Fruit fly (Drosophila melanogaster) whole organism, embryonic: ENCODE data around the gene BRWD3.

Source experiments
- C15 ChIP-seq: fragments of 200-800 bp; sonication (Bioruptor generic); IDR thresholded peaks from 3 replicates; pipeline ENCODE4 v1.3.6; 2022; ENCODE audit warnings: missing biosample characterization, missing genetic modification characterization
- CG10321 ChIP-seq: fragments of 200-800 bp; sonication (Bioruptor generic); IDR thresholded peaks from 2 replicates; pipeline ENCODE4 v1.3.6; 2022; ENCODE audit warnings: missing biosample characterization, missing genetic modification characterization
- CG10543 ChIP-seq: fragments of 200-800 bp; sonication (Bioruptor generic); optimal IDR thresholded peaks from 3 replicates; lab custom pipeline; 2017; ENCODE audit warnings: missing biosample characterization, mild to moderate bottlenecking, missing genetic modification characterization, moderate library complexity
- CG12155 ChIP-seq: fragments of 200-800 bp; sonication (Bioruptor generic); optimal IDR thresholded peaks from 3 replicates; lab custom pipeline; 2016; ENCODE audit warnings: missing biosample characterization, missing genetic modification characterization
- CG13296 ChIP-seq: fragments of 200-800 bp; sonication (Bioruptor generic); optimal IDR thresholded peaks from 3 replicates; lab custom pipeline; 2018; ENCODE audit warnings: missing biosample characterization, mild to moderate bottlenecking, missing genetic modification characterization
- CG13624 ChIP-seq: fragments of 200-800 bp; sonication (Bioruptor generic); optimal IDR thresholded peaks from 2 replicates; lab custom pipeline; 2016; ENCODE audit warnings: missing biosample characterization, missing genetic modification characterization
- CG14667 ChIP-seq: fragments of 200-800 bp; sonication (Bioruptor generic); IDR thresholded peaks from 2 replicates; pipeline ENCODE4 v1.3.6; 2022; ENCODE audit warnings: missing biosample characterization, missing genetic modification characterization
- CG15269 ChIP-seq: fragments of 200-800 bp; sonication (Bioruptor generic); optimal IDR thresholded peaks from 2 replicates; lab custom pipeline; 2018; ENCODE audit warnings: missing biosample characterization, mild to moderate bottlenecking, missing genetic modification characterization, moderate library complexity
- CG1529 ChIP-seq: fragments of 200-800 bp; sonication (Bioruptor generic); optimal IDR thresholded peaks from 3 replicates; lab custom pipeline; 2018; ENCODE audit warnings: missing biosample characterization, missing genetic modification characterization
- CG1602 ChIP-seq: fragments of 200-800 bp; sonication (Bioruptor generic); optimal IDR thresholded peaks from 3 replicates; lab custom pipeline; 2016; ENCODE audit warnings: missing biosample characterization, missing genetic modification characterization
- CG16779 ChIP-seq: fragments of 200-800 bp; sonication (Bioruptor generic); IDR thresholded peaks from 2 replicates; pipeline ENCODE4 v1.3.6; 2022; ENCODE audit warnings: missing biosample characterization, missing genetic modification characterization
- CG18011 ChIP-seq: fragments of 200-800 bp; sonication (Bioruptor generic); optimal IDR thresholded peaks from 2 replicates; lab custom pipeline; 2017; ENCODE audit warnings: missing biosample characterization, missing genetic modification characterization, mild to moderate bottlenecking, moderate library complexity, missing genotype
- CG18476 ChIP-seq: fragments of 200-800 bp; sonication (Bioruptor generic); optimal IDR thresholded peaks from 2 replicates; lab custom pipeline; 2016; ENCODE audit warnings: missing biosample characterization, mild to moderate bottlenecking, missing genetic modification characterization
- CG18599 ChIP-seq: fragments of 200-800 bp; sonication (Bioruptor generic); optimal IDR thresholded peaks from 3 replicates; lab custom pipeline; 2017; ENCODE audit warnings: missing biosample characterization, missing genetic modification characterization, mild to moderate bottlenecking, moderate library complexity, missing genetic modification reagents
- CG2120 ChIP-seq: fragments of 200-800 bp; sonication (Bioruptor generic); optimal IDR thresholded peaks from 3 replicates; lab custom pipeline; 2016; ENCODE audit warnings: missing biosample characterization, missing genetic modification characterization
- CG32532 ChIP-seq: fragments of 200-800 bp; sonication (Bioruptor generic); IDR thresholded peaks from 2 replicates; pipeline ENCODE4 v1.3.6; 2022; ENCODE audit warnings: missing biosample characterization, missing genetic modification characterization
- CG3281 ChIP-seq: fragments of 200-800 bp; sonication (Bioruptor generic); optimal IDR thresholded peaks from 3 replicates; lab custom pipeline; 2017; ENCODE audit warnings: missing biosample characterization, mild to moderate bottlenecking, missing genetic modification characterization
- CG34376 ChIP-seq: fragments of 200-800 bp; sonication (Bioruptor generic); optimal IDR thresholded peaks from 2 replicates; lab custom pipeline; 2018; ENCODE audit warnings: missing biosample characterization, mild to moderate bottlenecking, missing genetic modification characterization
- CG4854 ChIP-seq: fragments of 200-800 bp; sonication (Bioruptor generic); optimal IDR thresholded peaks from 2 replicates; lab custom pipeline; 2016; ENCODE audit warnings: missing biosample characterization, missing genetic modification characterization, inconsistent platforms
- CG5953 ChIP-seq: fragments of 200-800 bp; sonication (Bioruptor generic); IDR thresholded peaks from 2 replicates; pipeline ENCODE4 v1.3.6; 2022; ENCODE audit warnings: missing biosample characterization, missing genetic modification characterization
- CG6175 ChIP-seq: fragments of 200-800 bp; sonication (Bioruptor generic); IDR thresholded peaks from 3 replicates; pipeline ENCODE4 v1.3.6; 2022; ENCODE audit warnings: missing biosample characterization, missing genetic modification characterization
- CG6854 ChIP-seq: fragments of 200-800 bp; sonication (Bioruptor generic); optimal IDR thresholded peaks from 3 replicates; lab custom pipeline; 2017; ENCODE audit warnings: missing biosample characterization, mild to moderate bottlenecking, missing genetic modification characterization
- CG8290 ChIP-seq, 3 experiments: fragments of 200-800 bp; sonication (Bioruptor generic); optimal IDR thresholded peaks; 2 replicates each; lab custom pipeline; 2016 to 2019; ENCODE audit warnings: missing biosample characterization in 3 of 3, missing genetic modification characterization in 3 of 3, mild to moderate bottlenecking in 2 of 3, moderate library complexity in 1 of 3
- CG8478 ChIP-seq: fragments of >200 bp; optimal IDR thresholded peaks from 2 replicates; lab custom pipeline; 2018
- CHES-1-like ChIP-seq: fragments of 200-800 bp; sonication (Bioruptor generic); optimal IDR thresholded peaks from 2 replicates; lab custom pipeline; 2016; ENCODE audit warnings: missing biosample characterization, missing genetic modification characterization
- D19A ChIP-seq: fragments of 200-800 bp; optimal IDR thresholded peaks from 3 replicates; lab custom pipeline; 2019; ENCODE audit warnings: missing biosample characterization, mild to moderate bottlenecking, missing genetic modification characterization, moderate library complexity
- Doc3 ChIP-seq: fragments of 200-800 bp; sonication (Bioruptor generic); IDR thresholded peaks from 3 replicates; pipeline ENCODE4 v1.3.6; 2022; ENCODE audit warnings: missing biosample characterization, missing genetic modification characterization; ENCODE audit not compliant: partially characterized antibody
- E2f2 ChIP-seq: fragments of 200-800 bp; sonication (Bioruptor generic); IDR thresholded peaks from 2 replicates; pipeline ENCODE4 v1.3.6; 2022; ENCODE audit warnings: missing biosample characterization, missing genetic modification characterization
- GATAe ChIP-seq: fragments of 200-800 bp; sonication (Bioruptor generic); conservative IDR thresholded peaks from 2 replicates; pipeline ENCODE4 v1.3.6; 2022; ENCODE audit warnings: missing biosample characterization, missing genetic modification characterization
- Kr ChIP-seq: fragments of 200-800 bp; sonication (Bioruptor generic); optimal IDR thresholded peaks from 2 replicates; lab custom pipeline; 2017; ENCODE audit warnings: missing biosample characterization, mild to moderate bottlenecking, missing genetic modification characterization
- Med ChIP-seq: fragments of 200-800 bp; sonication (Bioruptor generic); peaks from one replicate; lab custom pipeline; 2016; ENCODE audit warnings: missing biosample characterization, missing genetic modification characterization, mild to moderate bottlenecking, inconsistent platforms, moderate library complexity
- Meics ChIP-seq: fragments of 200-800 bp; sonication (Bioruptor generic); optimal IDR thresholded peaks from 2 replicates; lab custom pipeline; 2017; ENCODE audit warnings: missing biosample characterization, mild to moderate bottlenecking, missing genetic modification characterization
- Stat92E ChIP-seq, 3 experiments: fragments of >200 bp in 2 of 3; fragments of 200-800 bp in 1 of 3; sonication (Bioruptor generic) in 1 of 3; optimal IDR thresholded peaks; 2 replicates each; lab custom pipeline; 2017 to 2019; ENCODE audit warnings: missing biosample characterization in 3 of 3, missing genetic modification characterization in 3 of 3, mild to moderate bottlenecking in 1 of 3, moderate library complexity in 1 of 3
- Xbp1 ChIP-seq: fragments of 200-800 bp; sonication (Bioruptor generic); optimal IDR thresholded peaks from 3 replicates; lab custom pipeline; 2016; ENCODE audit warnings: missing biosample characterization, mild to moderate bottlenecking, missing genetic modification characterization
- bcd ChIP-seq: fragments of 200-800 bp; sonication (Bioruptor generic); optimal IDR thresholded peaks from 2 replicates; lab custom pipeline; 2017; ENCODE audit warnings: missing biosample characterization, mild to moderate bottlenecking, missing genetic modification characterization
- bsh ChIP-seq, 2 experiments: fragments of 200-800 bp; sonication (Bioruptor generic); optimal IDR thresholded peaks; 2 replicates each; lab custom pipeline; 2017 to 2018; ENCODE audit warnings: mild to moderate bottlenecking in 2 of 2, missing biosample characterization in 2 of 2, missing genetic modification characterization in 2 of 2, moderate library complexity in 1 of 2
- caup ChIP-seq: fragments of 200-800 bp; sonication (Bioruptor generic); optimal IDR thresholded peaks from 3 replicates; lab custom pipeline; 2017; ENCODE audit warnings: missing biosample characterization, mild to moderate bottlenecking, missing genetic modification characterization, moderate library complexity; ENCODE audit not compliant: severe bottlenecking
- ftz-f1 ChIP-seq: fragments of 200-800 bp; sonication (Bioruptor generic); optimal IDR thresholded peaks from 2 replicates; lab custom pipeline; 2016; ENCODE audit warnings: missing biosample characterization, missing genetic modification characterization
- hb ChIP-seq: fragments of 200-800 bp; sonication (Bioruptor generic); IDR thresholded peaks from 3 replicates; pipeline ENCODE4 v1.3.6; 2022; ENCODE audit warnings: missing biosample characterization, missing genetic modification characterization; ENCODE audit not compliant: partially characterized antibody
- mld ChIP-seq: fragments of 200-800 bp; sonication (Bioruptor generic); IDR thresholded peaks from 3 replicates; pipeline ENCODE4 v1.3.6; 2022; ENCODE audit warnings: missing biosample characterization, missing genetic modification characterization; ENCODE audit not compliant: partially characterized antibody
- onecut ChIP-seq: fragments of 200-800 bp; sonication (Bioruptor generic); IDR thresholded peaks from 2 replicates; pipeline ENCODE4 v1.3.6; 2022; ENCODE audit warnings: missing biosample characterization, missing genetic modification characterization
- pnt ChIP-seq: fragments of 200-800 bp; sonication (Bioruptor generic); optimal IDR thresholded peaks from 3 replicates; lab custom pipeline; 2016; ENCODE audit warnings: missing biosample characterization, missing genetic modification characterization
- pros ChIP-seq: fragments of 200-800 bp; sonication (Bioruptor generic); optimal IDR thresholded peaks from 3 replicates; lab custom pipeline; 2019; ENCODE audit warnings: missing biosample characterization, mild to moderate bottlenecking, missing genetic modification characterization, moderate library complexity
- ranshi ChIP-seq: fragments of 200-800 bp; sonication (Bioruptor generic); IDR thresholded peaks from 2 replicates; pipeline ENCODE4 v1.3.6; 2022; ENCODE audit warnings: missing biosample characterization, missing genetic modification characterization
- shn ChIP-seq: fragments of 200-800 bp; sonication (Bioruptor generic); optimal IDR thresholded peaks from 3 replicates; lab custom pipeline; 2016; ENCODE audit warnings: missing biosample characterization, missing genetic modification characterization
- sim ChIP-seq: fragments of 200-800 bp; sonication (Bioruptor generic); IDR thresholded peaks from 2 replicates; pipeline ENCODE4 v1.3.6; 2022; ENCODE audit warnings: missing biosample characterization, missing genetic modification characterization
- sima ChIP-seq: fragments of 200-800 bp; sonication (Bioruptor generic); optimal IDR thresholded peaks from 2 replicates; lab custom pipeline; 2016; ENCODE audit warnings: missing biosample characterization, missing genetic modification characterization
- tll ChIP-seq, 2 experiments: fragments of 200-800 bp in 1 of 2; fragments of >200 bp in 1 of 2; sonication (Bioruptor generic) in 1 of 2; optimal IDR thresholded peaks; 2 replicates each; lab custom pipeline; 2017 to 2019; ENCODE audit warnings: missing biosample characterization in 2 of 2, missing genetic modification characterization in 2 of 2, mild to moderate bottlenecking in 1 of 2, moderate library complexity in 1 of 2
- zfh1 ChIP-seq: fragments of 200-800 bp; sonication (Bioruptor generic); IDR thresholded peaks from 3 replicates; pipeline ENCODE4 v1.3.6; 2022; ENCODE audit warnings: missing biosample characterization, missing genetic modification characterization

Gene BRWD3

DNA sequence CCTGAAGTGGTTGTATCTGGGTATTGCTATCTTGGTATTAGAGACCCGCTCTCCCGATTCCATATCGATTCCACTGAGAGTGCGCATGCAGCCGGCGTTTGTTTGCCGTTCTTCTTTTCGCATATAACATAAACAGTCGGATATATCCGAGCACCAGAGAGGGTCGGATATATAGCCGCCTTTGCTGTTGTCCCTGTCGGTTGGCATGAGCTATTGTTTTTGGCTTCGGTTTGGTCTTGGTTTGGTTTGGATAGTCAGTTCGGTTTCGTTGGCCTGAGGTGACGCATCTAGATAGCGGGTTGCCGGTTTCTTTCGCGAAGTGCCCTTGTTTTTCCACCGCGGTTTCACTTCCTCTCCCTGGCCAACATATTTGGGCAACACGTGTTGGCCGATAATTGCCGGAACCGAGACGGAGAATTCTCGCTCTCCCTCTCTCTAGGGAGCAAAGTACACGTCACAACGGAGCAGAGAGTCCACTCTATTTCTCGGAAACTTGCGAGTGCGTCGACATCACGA, 46.0 kb upstream of the BRWD3 start, which contains the start of gene Orct2 (continued):
- TF ChIP-seq CG8478 (lab: Kevin White, UChicago) (no peak), CG18011 (GFP tag; lab: Kevin White, UChicago) (no peak), CG10321 (GFP tag; lab: Robert Waterston, UW) (peak; percentile 94), CG16779 (GFP tag; lab: Robert Waterston, UW) (peak; percentile 60; the same call in 1 of the 2 replicates), D19A (tag; lab: Kevin White, UChicago) (peak; percentile 14), zfh1 (peak; percentile 55; the same call in 2 of the 3 replicates), CG5953 (GFP tag; lab: Robert Waterston, UW) (no peak), CG32532 (GFP tag; lab: Robert Waterston, UW) (0 out of 2 replicates have a peak, but pooled peaks have one; percentile 6), bsh (GFP tag; optimal IDR thresholded peaks at IDR 0.05; lab: Kevin White, UChicago) (peak in 1 of 2 experiments; percentile 9), CG18476 (no peak), sim (GFP tag; lab: Robert Waterston, UW) (no peak), CG3281 (peak; percentile 16), CG1529 (GFP tag; lab: Kevin White, UChicago) (no peak), caup (peak; percentile 39), CG13296 (peak; percentile 33), CG2120 (no peak), E2f2 (GFP tag; lab: Robert Waterston, UW) (peak; percentile 11; the same call in 1 of the 2 replicates), shn (GFP tag; lab: Kevin White, UChicago) (peak; percentile 2), sima (GFP tag; lab: Kevin White, UChicago) (no peak), CG1602 (GFP tag; lab: Kevin White, UChicago) (no peak), CG8290 (GFP tag; optimal IDR thresholded peaks at IDR 0.05; lab: Kevin White, UChicago) (no peak), CG8290 (tag; optimal IDR thresholded peaks at IDR 0.05; lab: Kevin White, UChicago) (no peak), CG14667 (no peak), onecut (GFP tag; lab: Robert Waterston, UW) (peak; percentile 77), CG4854 (GFP tag; lab: Kevin White, UChicago) (no peak), GATAe (no peak), CG6854 (GFP tag; lab: Kevin White, UChicago) (peak; percentile 42), Stat92E (GFP tag; optimal IDR thresholded peaks at IDR 0.05; lab: Kevin White, UChicago) (peak in 1 of 3 experiments; percentile 4), Kr (GFP tag; lab: Kevin White, UChicago) (peak; percentile 23), pros (GFP tag; lab: Kevin White, UChicago) (peak; percentile 91), hb (no peak), ftz-f1 (GFP tag; lab: Kevin White, UChicago) (peak; percentile 53), Xbp1 (peak; percentile 69), Meics (peak; percentile 17), ranshi (GFP tag; lab: Robert Waterston, UW) (no peak), CG10543 (GFP tag; lab: Kevin White, UChicago) (peak; percentile 88), pnt (GFP tag; lab: Kevin White, UChicago) (no peak), CG12155 (no peak), CG6175 (no peak), Med (peak; percentile 88), Doc3 (GFP tag; lab: Robert Waterston, UW) (no peak), CG34376 (GFP tag; lab: Kevin White, UChicago) (peak; percentile 66), mld (GFP tag; lab: Robert Waterston, UW) (no peak), CG15269 (tag; lab: Kevin White, UChicago) (peak; percentile 15), CG13624 (GFP tag; lab: Kevin White, UChicago) (peak; percentile 23), CHES-1-like (GFP tag; lab: Kevin White, UChicago) (peak; percentile 9), tll (GFP tag; optimal IDR thresholded peaks at IDR 0.05; lab: Kevin White, UChicago) (peak in 1 of 2 experiments; percentile 38), C15 (GFP tag; lab: Robert Waterston, UW) (no peak), bcd (no peak), CG18599 (GFP tag; lab: Kevin White, UChicago) (peak; percentile 66)
